Worm (Caenorhabditis elegans): Measurements from ENCODE around the gene ugt-4.
A peak's percentile ranks its signal among the peaks of the same experiment; 100 is the strongest.

The ugt-4 gene

ce11 chrV:12786340-12786739 is 8.8 kb downstream of the ugt-4 start:
- TF ChIP-seq athp-1 (tag; optimal IDR thresholded peaks at IDR 0.05) (no peak), ceh-40 (GFP tag; IDR thresholded peaks at IDR 0.05) (no peak), Y56A3A.18 (GFP tag; IDR thresholded peaks at IDR 0.05) (no peak)

- no peak for TF ChIP-seq dpff-1 (tag; optimal IDR thresholded peaks at IDR 0.05)
- no peak for TF ChIP-seq B0261.1 (tag; optimal IDR thresholded peaks at IDR 0.05)
- TF ChIP-seq nfya-2 (GFP tag; IDR thresholded peaks at IDR 0.05): no peak
- no peak for TF ChIP-seq efl-1 (GFP tag; optimal IDR thresholded peaks at IDR 0.05)
- no peak for TF ChIP-seq ztf-22 (GFP tag; optimal IDR thresholded peaks at IDR 0.05)
- no peak for TF ChIP-seq akir-1 (GFP tag; optimal IDR thresholded peaks at IDR 0.05)
- no peak for TF ChIP-seq F52B5.7 (tag; optimal IDR thresholded peaks at IDR 0.05)
- TF ChIP-seq dox-1 (GFP tag; IDR thresholded peaks at IDR 0.05): no peak
- TF ChIP-seq madf-8 (GFP tag; conservative IDR thresholded peaks at IDR 0.05): no peak
- no peak for TF ChIP-seq nhr-179 (tag; optimal IDR thresholded peaks at IDR 0.05)
- no peak for TF ChIP-seq unc-130 (GFP tag; optimal IDR thresholded peaks at IDR 0.05)
- TF ChIP-seq lag-1 (GFP tag; IDR thresholded peaks at IDR 0.05): no peak
- TF ChIP-seq die-1 (tag; optimal IDR thresholded peaks at IDR 0.05): no peak
- TF ChIP-seq F37B4.10 (GFP tag; IDR thresholded peaks at IDR 0.05): no peak
- no peak for TF ChIP-seq mxl-1 (tag; optimal IDR thresholded peaks at IDR 0.05)
- TF ChIP-seq C06A6.2 (GFP tag; conservative IDR thresholded peaks at IDR 0.05): no peak
- no peak for TF ChIP-seq F33H1.4 (GFP tag; IDR thresholded peaks at IDR 0.05)
- TF ChIP-seq nfya-1 (tag; optimal IDR thresholded peaks at IDR 0.05; ENCODE audit: borderline replicate concordance, insufficient read depth): no peak
- TF ChIP-seq ztf-28 (GFP tag; IDR thresholded peaks at IDR 0.05): no peak
- no peak for TF ChIP-seq ztf-25 (GFP tag; IDR thresholded peaks at IDR 0.05)
These were observed 10.3 kb downstream of the ugt-4 start, which contains the start of gene sre-20 for ce11 chrV:12784861-12785260. Gene sre-20, minus strand, starts transcription at chrV:12784961.

ce11 chrV:12780248-12780647 is 14.9 kb downstream of the ugt-4 start:
- TF ChIP-seq Y53G8AR.9 (GFP tag; conservative IDR thresholded peaks at IDR 0.05) (no peak), ceh-27 (GFP tag; optimal IDR thresholded peaks at IDR 0.05) (peak; percentile 75), K12H6.12 (tag; optimal IDR thresholded peaks at IDR 0.05) (peak; percentile 44), snpc-4 (GFP tag; optimal IDR thresholded peaks at IDR 0.05) (peak; percentile 44), snpc-4 (tag; optimal IDR thresholded peaks at IDR 0.05) (peak in 1 of 4 experiments; percentile 68), atf-7 (tag; optimal IDR thresholded peaks at IDR 0.05) (peak; percentile 4), ztf-26 (tag; optimal IDR thresholded peaks at IDR 0.05) (peak; percentile 51), akir-1 (GFP tag; optimal IDR thresholded peaks at IDR 0.05) (no peak), fkh-3 (tag; optimal IDR thresholded peaks at IDR 0.05) (no peak), cebp-2 (GFP tag; IDR thresholded peaks at IDR 0.05) (peak; percentile 80; the same call in 1 of the 2 replicates), B0336.3 (GFP tag; IDR thresholded peaks at IDR 0.05) (no peak), hrde-1 (tag; optimal IDR thresholded peaks at IDR 0.05; ENCODE audit: borderline replicate concordance) (no peak), madf-3 (GFP tag; IDR thresholded peaks at IDR 0.05) (no peak), attf-3 (GFP tag; conservative IDR thresholded peaks at IDR 0.05) (peak; percentile 65), attf-6 (GFP tag; IDR thresholded peaks at IDR 0.05) (no peak), mes-4 (tag; optimal IDR thresholded peaks at IDR 0.05) (peak; percentile 35), F10E7.11 (tag; optimal IDR thresholded peaks at IDR 0.05) (no peak), hsf-1 (GFP tag; IDR thresholded peaks at IDR 0.05) (no peak; the same call in 1 of the 2 replicates), ztf-25 (GFP tag; IDR thresholded peaks at IDR 0.05) (peak; percentile 85), lsl-1 (GFP tag; optimal IDR thresholded peaks at IDR 0.05) (peak; percentile 37), T07F8.4 (tag; optimal IDR thresholded peaks at IDR 0.05) (peak; percentile 71), F39B2.1 (GFP tag; IDR thresholded peaks at IDR 0.05) (no peak), nfya-1 (tag; optimal IDR thresholded peaks at IDR 0.05; ENCODE audit: borderline replicate concordance, insufficient read depth) (no peak), nhr-27 (tag; optimal IDR thresholded peaks at IDR 0.05) (peak; percentile 17), zfh-2 (GFP tag; conservative IDR thresholded peaks at IDR 0.05) (no peak), dpl-1 (GFP tag; optimal IDR thresholded peaks at IDR 0.05) (no peak), Y56A3A.18 (GFP tag; IDR thresholded peaks at IDR 0.05) (peak; percentile 79), aptf-3 (GFP tag; IDR thresholded peaks at IDR 0.05) (0 out of 2 replicates have a peak, but pooled peaks have one; percentile 26), lag-1 (GFP tag; IDR thresholded peaks at IDR 0.05) (no peak)
